Worm (Caenorhabditis elegans): ENCODE data around the gene M02B1.4.

- TF ChIP-seq R02D3.7 (tag; optimal IDR thresholded peaks at IDR 0.05) = no peak
- TF ChIP-seq zag-1 (tag; optimal IDR thresholded peaks at IDR 0.05) = no peak
Measured at ce11 chrIV:12825304-12825703, at the start of gene M02B1.4.

Measured in whole organism, L2 larva.